Fruit fly (Drosophila melanogaster) whole organism, embryonic: Measurements from ENCODE around the gene CG7069.
A peak's percentile ranks its signal among the peaks of the same experiment; 100 is the strongest.

Experiments used
- ATbp ChIP-seq: fragments of 200-800 bp; sonication (Bioruptor generic); optimal IDR thresholded peaks from 2 replicates; lab custom pipeline; 2017; ENCODE audit warnings: missing biosample characterization, mild to moderate bottlenecking, missing genetic modification characterization, missing genetic modification reagents
- Antp ChIP-seq: fragments of 200-800 bp; sonication (Bioruptor generic); optimal IDR thresholded peaks from 3 replicates; lab custom pipeline; 2016; ENCODE audit warnings: missing biosample characterization, missing genetic modification characterization
- Atf6 ChIP-seq: fragments of 200-800 bp; sonication (Bioruptor generic); IDR thresholded peaks from 2 replicates; pipeline ENCODE4 v1.3.6; 2022; ENCODE audit warnings: missing biosample characterization, missing genetic modification characterization
- B-H2 ChIP-seq: fragments of 200-800 bp; sonication (Bioruptor generic); optimal IDR thresholded peaks from 2 replicates; lab custom pipeline; 2018; ENCODE audit warnings: missing biosample characterization, mild to moderate bottlenecking, missing genetic modification characterization
- CG10366 ChIP-seq: fragments of 200-800 bp; sonication (Bioruptor generic); IDR thresholded peaks from 2 replicates; pipeline ENCODE4 v1.3.6; 2022; ENCODE audit warnings: missing biosample characterization, missing genetic modification characterization
- CG10654 ChIP-seq: fragments of 200-800 bp; sonication (Bioruptor generic); optimal IDR thresholded peaks from 2 replicates; lab custom pipeline; 2016; ENCODE audit warnings: missing biosample characterization, missing genetic modification characterization
- CG11560 ChIP-seq: fragments of 200-800 bp; sonication (Bioruptor generic); IDR thresholded peaks from 3 replicates; pipeline ENCODE4 v1.3.6; 2022; ENCODE audit warnings: missing biosample characterization, missing genetic modification characterization
- CG14014 ChIP-seq: fragments of 200-800 bp; sonication (Bioruptor generic); IDR thresholded peaks from 2 replicates; pipeline ENCODE4 v1.3.6; 2022; ENCODE audit warnings: missing biosample characterization, missing genetic modification characterization
- CG14441 ChIP-seq: fragments of 200-800 bp; sonication (Bioruptor generic); IDR thresholded peaks from 2 replicates; pipeline ENCODE4 v1.3.6; 2022; ENCODE audit warnings: missing biosample characterization, missing genetic modification characterization
- CG14667 ChIP-seq: fragments of 200-800 bp; sonication (Bioruptor generic); IDR thresholded peaks from 2 replicates; pipeline ENCODE4 v1.3.6; 2022; ENCODE audit warnings: missing biosample characterization, missing genetic modification characterization
- CG14965 ChIP-seq: fragments of 200-800 bp; sonication (Bioruptor generic); optimal IDR thresholded peaks from 2 replicates; lab custom pipeline; 2016; ENCODE audit warnings: missing biosample characterization, missing genetic modification characterization, borderline replicate concordance
- CG15073 ChIP-seq: fragments of 200-800 bp; sonication (Bioruptor generic); optimal IDR thresholded peaks from 2 replicates; lab custom pipeline; 2016; ENCODE audit warnings: missing biosample characterization, missing genetic modification characterization
- CG15269 ChIP-seq: fragments of 200-800 bp; sonication (Bioruptor generic); optimal IDR thresholded peaks from 2 replicates; lab custom pipeline; 2018; ENCODE audit warnings: missing biosample characterization, mild to moderate bottlenecking, missing genetic modification characterization, moderate library complexity
- CG18599 ChIP-seq: fragments of 200-800 bp; sonication (Bioruptor generic); optimal IDR thresholded peaks from 3 replicates; lab custom pipeline; 2017; ENCODE audit warnings: missing biosample characterization, missing genetic modification characterization, mild to moderate bottlenecking, moderate library complexity, missing genetic modification reagents
- CG4730 ChIP-seq: fragments of 200-800 bp; sonication (Bioruptor generic); IDR thresholded peaks from 2 replicates; pipeline ENCODE4 v1.3.6; 2022; ENCODE audit warnings: missing biosample characterization, missing genetic modification characterization
- CG4854 ChIP-seq: fragments of 200-800 bp; sonication (Bioruptor generic); optimal IDR thresholded peaks from 2 replicates; lab custom pipeline; 2016; ENCODE audit warnings: missing biosample characterization, missing genetic modification characterization, inconsistent platforms
- CG6175 ChIP-seq: fragments of 200-800 bp; sonication (Bioruptor generic); IDR thresholded peaks from 3 replicates; pipeline ENCODE4 v1.3.6; 2022; ENCODE audit warnings: missing biosample characterization, missing genetic modification characterization
- CG6689 ChIP-seq: fragments of 200-800 bp; sonication (Bioruptor generic); IDR thresholded peaks from 2 replicates; pipeline ENCODE4 v1.3.6; 2022; ENCODE audit warnings: missing biosample characterization, missing genetic modification characterization
- CG6765 ChIP-seq: fragments of 200-800 bp; sonication (Bioruptor generic); optimal IDR thresholded peaks from 3 replicates; lab custom pipeline; 2017; ENCODE audit warnings: missing biosample characterization, mild to moderate bottlenecking, missing genetic modification characterization
- CG7271 ChIP-seq: fragments of 200-800 bp; sonication (Bioruptor generic); optimal IDR thresholded peaks from 2 replicates; lab custom pipeline; 2018; ENCODE audit warnings: missing biosample characterization, mild to moderate bottlenecking, missing genetic modification characterization, moderate library complexity
- CG7987 ChIP-seq: fragments of 200-800 bp; sonication (Bioruptor generic); optimal IDR thresholded peaks from 2 replicates; lab custom pipeline; 2018; ENCODE audit warnings: missing biosample characterization, mild to moderate bottlenecking, missing genetic modification characterization, moderate library complexity
- CG8944 ChIP-seq: fragments of 200-800 bp; sonication (Bioruptor generic); optimal IDR thresholded peaks from 3 replicates; lab custom pipeline; 2016; ENCODE audit warnings: missing biosample characterization, missing genetic modification characterization
- CG9876 ChIP-seq: fragments of 200-800 bp; sonication (Bioruptor generic); optimal IDR thresholded peaks from 2 replicates; lab custom pipeline; 2016; ENCODE audit warnings: missing biosample characterization, missing genetic modification characterization
- Camta ChIP-seq: fragments of 200-800 bp; sonication (Bioruptor generic); optimal IDR thresholded peaks from 2 replicates; lab custom pipeline; 2016; ENCODE audit warnings: missing biosample characterization, missing genetic modification characterization
- D19B ChIP-seq: fragments of 200-800 bp; sonication (Bioruptor generic); optimal IDR thresholded peaks from 2 replicates; lab custom pipeline; 2017; ENCODE audit warnings: missing biosample characterization, mild to moderate bottlenecking, missing genetic modification characterization
- Dbx ChIP-seq: fragments of 200-800 bp; sonication (Bioruptor generic); IDR thresholded peaks from 3 replicates; pipeline ENCODE4 v1.3.6; 2022; ENCODE audit warnings: missing biosample characterization, missing genetic modification characterization
- E2f2 ChIP-seq: fragments of 200-800 bp; sonication (Bioruptor generic); IDR thresholded peaks from 2 replicates; pipeline ENCODE4 v1.3.6; 2022; ENCODE audit warnings: missing biosample characterization, missing genetic modification characterization
- Ets65A ChIP-seq: fragments of 200-800 bp; sonication (Bioruptor generic); peaks from one replicate; lab custom pipeline; 2016; ENCODE audit warnings: missing biosample characterization, missing genetic modification characterization
- Ets97D ChIP-seq: fragments of 200-800 bp; sonication (Bioruptor generic); optimal IDR thresholded peaks from 3 replicates; lab custom pipeline; 2016; ENCODE audit warnings: missing biosample characterization, missing genetic modification characterization
- HLHmδ ChIP-seq: fragments of 200-800 bp; sonication (Bioruptor generic); optimal IDR thresholded peaks from 2 replicates; lab custom pipeline; 2018; ENCODE audit warnings: missing biosample characterization, mild to moderate bottlenecking, missing genetic modification characterization, moderate library complexity
- NK7.1 ChIP-seq: fragments of 200-800 bp; sonication (Bioruptor generic); optimal IDR thresholded peaks from 3 replicates; lab custom pipeline; 2016; ENCODE audit warnings: missing biosample characterization, missing genetic modification characterization
- YL-1 ChIP-seq: fragments of 200-800 bp; sonication (Bioruptor generic); optimal IDR thresholded peaks from 3 replicates; lab custom pipeline; 2017; ENCODE audit warnings: missing biosample characterization, mild to moderate bottlenecking, missing genetic modification characterization
- bigmax ChIP-seq: fragments of 200-800 bp; sonication (Bioruptor generic); optimal IDR thresholded peaks from 2 replicates; lab custom pipeline; 2018; ENCODE audit warnings: missing biosample characterization, mild to moderate bottlenecking, missing genetic modification characterization
- cwo ChIP-seq: fragments of 200-800 bp; sonication (Bioruptor generic); optimal IDR thresholded peaks from 3 replicates; lab custom pipeline; 2017; ENCODE audit warnings: missing biosample characterization, missing genetic modification characterization, mild to moderate bottlenecking, moderate library complexity, missing genetic modification reagents
- dimm ChIP-seq: fragments of 200-800 bp; sonication (Bioruptor generic); IDR thresholded peaks from 2 replicates; pipeline ENCODE4 v1.3.6; 2022; ENCODE audit warnings: missing biosample characterization, missing genetic modification characterization
- exex ChIP-seq: fragments of 200-800 bp; sonication (Bioruptor generic); optimal IDR thresholded peaks from 4 replicates; lab custom pipeline; 2018; ENCODE audit warnings: missing biosample characterization, mild to moderate bottlenecking, missing genetic modification characterization, moderate library complexity
- gce ChIP-seq: fragments of 200-800 bp; sonication (Bioruptor generic); IDR thresholded peaks from 3 replicates; pipeline ENCODE4 v1.3.6; 2022; ENCODE audit warnings: missing biosample characterization, missing genetic modification characterization
- gcm ChIP-seq: fragments of 200-800 bp; sonication (Bioruptor generic); optimal IDR thresholded peaks from 2 replicates; lab custom pipeline; 2019; ENCODE audit warnings: missing biosample characterization, mild to moderate bottlenecking, missing genetic modification characterization, moderate library complexity
- hkb ChIP-seq, 2 experiments: fragments of 200-800 bp in 1 of 2; fragments of >200 bp in 1 of 2; sonication (Bioruptor generic) in 1 of 2; IDR thresholded peaks in 1 of 2; optimal IDR thresholded peaks in 1 of 2; 2 replicates each; pipeline versions ENCODE4 v1.3.6 to Lab custom; 2017 to 2022; ENCODE audit warnings: missing biosample characterization in 1 of 2, missing genetic modification characterization in 1 of 2
- mam ChIP-seq: fragments of 200-800 bp; sonication (Bioruptor generic); optimal IDR thresholded peaks from 3 replicates; lab custom pipeline; 2016; ENCODE audit warnings: missing biosample characterization, missing genetic modification characterization
- mirr ChIP-seq: fragments of 200-800 bp; sonication (Bioruptor generic); optimal IDR thresholded peaks from 3 replicates; lab custom pipeline; 2018; ENCODE audit warnings: missing biosample characterization, mild to moderate bottlenecking, missing genetic modification characterization
- nom ChIP-seq: fragments of 200-800 bp; sonication (Bioruptor generic); optimal IDR thresholded peaks from 2 replicates; lab custom pipeline; 2017; ENCODE audit warnings: missing biosample characterization, missing genetic modification characterization, mild to moderate bottlenecking, moderate library complexity, missing genetic modification reagents
- org-1 ChIP-seq: fragments of 200-800 bp; sonication (Bioruptor generic); optimal IDR thresholded peaks from 2 replicates; lab custom pipeline; 2017; ENCODE audit warnings: missing biosample characterization, missing genetic modification characterization
- salm ChIP-seq: fragments of 200-800 bp; sonication (Bioruptor generic); optimal IDR thresholded peaks from 2 replicates; lab custom pipeline; 2018; ENCODE audit warnings: missing biosample characterization, mild to moderate bottlenecking, missing genetic modification characterization
- shn ChIP-seq: fragments of 200-800 bp; sonication (Bioruptor generic); optimal IDR thresholded peaks from 3 replicates; lab custom pipeline; 2016; ENCODE audit warnings: missing biosample characterization, missing genetic modification characterization
- sima ChIP-seq: fragments of 200-800 bp; sonication (Bioruptor generic); optimal IDR thresholded peaks from 2 replicates; lab custom pipeline; 2016; ENCODE audit warnings: missing biosample characterization, missing genetic modification characterization
- so ChIP-seq: fragments of 200-800 bp; sonication (Bioruptor generic); IDR thresholded peaks from 3 replicates; pipeline ENCODE4 v1.3.6; 2022; ENCODE audit warnings: missing biosample characterization, missing genetic modification characterization
- sug ChIP-seq: fragments of 200-800 bp; optimal IDR thresholded peaks from 2 replicates; lab custom pipeline; 2019; ENCODE audit warnings: missing biosample characterization, mild to moderate bottlenecking, missing genetic modification characterization, moderate library complexity
- tna ChIP-seq: fragments of 200-800 bp; sonication (Bioruptor generic); IDR thresholded peaks from 2 replicates; pipeline ENCODE4 v1.3.6; 2022; ENCODE audit warnings: missing biosample characterization, missing genetic modification characterization; ENCODE audit not compliant: partially characterized antibody
- trem ChIP-seq: fragments of 200-800 bp; optimal IDR thresholded peaks from 3 replicates; lab custom pipeline; 2019; ENCODE audit warnings: missing biosample characterization, mild to moderate bottlenecking, missing genetic modification characterization, moderate library complexity
- trh ChIP-seq: fragments of 200-800 bp; sonication (Bioruptor generic); optimal IDR thresholded peaks from 2 replicates; lab custom pipeline; 2016; ENCODE audit warnings: missing biosample characterization, missing genetic modification characterization

The CG7069 gene

DNA sequence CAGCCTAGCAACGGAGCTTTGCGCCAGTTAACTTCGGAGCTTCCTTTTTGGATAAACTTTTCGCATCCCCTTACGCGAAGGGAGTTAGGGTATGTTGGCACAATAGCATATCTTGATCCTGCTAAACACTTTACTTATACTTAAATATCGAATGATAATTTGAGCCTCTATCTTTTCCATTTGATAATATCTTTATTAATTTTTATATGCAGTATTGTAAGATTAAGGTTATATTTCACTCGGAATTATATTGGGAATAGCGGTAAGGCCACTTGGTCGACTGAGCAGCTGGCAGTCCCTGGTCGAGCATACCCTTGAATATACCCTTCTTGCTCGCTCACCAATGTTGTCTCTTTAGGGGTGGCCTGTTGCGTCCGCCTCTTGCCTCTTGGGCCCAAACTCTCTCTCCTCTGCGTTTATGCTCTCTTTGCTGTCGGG, 3.8 kb upstream of the CG7069 start (continued):
- TF ChIP-seq Camta, result peak; percentile 61
- TF ChIP-seq gcm (GFP tag; lab: Kevin White, UChicago), result no peak
- peak; percentile 78 for TF ChIP-seq CG14441 (GFP tag; lab: Robert Waterston, UW)
- TF ChIP-seq so, result peak; percentile 77; the same call in 2 of the 3 replicates
- peak; percentile 80 for TF ChIP-seq CG6689 (GFP tag; lab: Robert Waterston, UW)
- peak; percentile 54 for TF ChIP-seq E2f2 (GFP tag; lab: Robert Waterston, UW)
- TF ChIP-seq CG9876 (GFP tag; lab: Kevin White, UChicago), result no peak
- TF ChIP-seq CG10366, result peak; percentile 76
- peak; percentile 81 for TF ChIP-seq CG14014
- peak; percentile 61 for TF ChIP-seq org-1 (GFP tag; lab: Kevin White, UChicago)
- no peak for TF ChIP-seq Ets97D (GFP tag; lab: Kevin White, UChicago)
- no peak for TF ChIP-seq salm (tag; lab: Kevin White, UChicago)
- peak; percentile 91 for TF ChIP-seq Atf6
- no peak for TF ChIP-seq hkb (optimal IDR thresholded peaks at IDR 0.05; lab: Kevin White, UChicago)
- peak; percentile 70 for TF ChIP-seq hkb (GFP tag; IDR thresholded peaks at IDR 0.05; lab: Robert Waterston, UW)
- TF ChIP-seq CG4730, result peak; percentile 63
- TF ChIP-seq CG4854 (GFP tag; lab: Kevin White, UChicago), result no peak
- no peak for TF ChIP-seq shn (GFP tag; lab: Kevin White, UChicago)
- TF ChIP-seq NK7.1, result peak; percentile 57
- TF ChIP-seq CG15073 (GFP tag; lab: Kevin White, UChicago), result no peak
- peak; percentile 54 for TF ChIP-seq ATbp (GFP tag; lab: Kevin White, UChicago)
- no peak for TF ChIP-seq nom (GFP tag; lab: Kevin White, UChicago)
- TF ChIP-seq CG6175 (GFP tag; lab: Robert Waterston, UW), result no peak
- TF ChIP-seq bigmax, result no peak
- TF ChIP-seq D19B, result peak; percentile 94
- TF ChIP-seq sima, result no peak
- no peak for TF ChIP-seq YL-1
- TF ChIP-seq trh, result peak; percentile 50
- TF ChIP-seq mam (GFP tag; lab: Kevin White, UChicago), result peak; percentile 71
- TF ChIP-seq Antp (GFP tag; lab: Kevin White, UChicago), result peak; percentile 12
- TF ChIP-seq CG7987 (GFP tag; lab: Kevin White, UChicago), result no peak
- TF ChIP-seq CG8944 (GFP tag; lab: Kevin White, UChicago), result no peak
- TF ChIP-seq tna (GFP tag; lab: Robert Waterston, UW), result no peak
- peak; percentile 60; the same call in 2 of the 3 replicates for TF ChIP-seq CG11560 (tag; lab: Robert Waterston, UW)
- no peak for TF ChIP-seq gce (GFP tag; lab: Robert Waterston, UW)
- TF ChIP-seq HLHmδ (GFP tag; lab: Kevin White, UChicago), result no peak
- no peak for TF ChIP-seq trem (tag; lab: Kevin White, UChicago)
- TF ChIP-seq CG10654 (GFP tag; lab: Kevin White, UChicago), result peak; percentile 42
- peak; percentile 66 for TF ChIP-seq CG15269 (tag; lab: Kevin White, UChicago)
- peak; percentile 42; the same call in 1 of the 2 replicates for TF ChIP-seq CG14667 (GFP tag; lab: Robert Waterston, UW)
- no peak for TF ChIP-seq mirr (GFP tag; lab: Kevin White, UChicago)
- TF ChIP-seq Dbx (GFP tag; lab: Robert Waterston, UW), result peak; percentile 82
- peak; percentile 55 for TF ChIP-seq cwo (GFP tag; lab: Kevin White, UChicago)
- peak; percentile 29; the same call in 1 of the 2 replicates for TF ChIP-seq dimm (GFP tag; lab: Robert Waterston, UW)
- peak; percentile 36 for TF ChIP-seq B-H2 (GFP tag; lab: Kevin White, UChicago)
- TF ChIP-seq Ets65A (GFP tag; lab: Kevin White, UChicago), result peak; percentile 87
- TF ChIP-seq sug (tag; lab: Kevin White, UChicago), result peak; percentile 63
- peak; percentile 87 for TF ChIP-seq CG18599
- TF ChIP-seq CG6765 (GFP tag; lab: Kevin White, UChicago), result no peak
- no peak for TF ChIP-seq exex (tag; lab: Kevin White, UChicago)
- TF ChIP-seq CG7271 (tag; lab: Kevin White, UChicago), result no peak
- TF ChIP-seq CG14965, result no peak
